Worm (Caenorhabditis elegans) whole organism, L4 larva: ENCODE data around the gene ZK757.1.
A peak's percentile ranks its signal among the peaks of the same experiment; 100 is the strongest.

Experiments
- T20F7.1 ChIP-seq: fragments of 200-800 bp; sonication (Bioruptor generic); optimal IDR thresholded peaks from 2 replicates; lab custom pipeline; 2018; ENCODE audit warnings: mild to moderate bottlenecking, missing genetic modification characterization, missing compliant biosample characterization
- Y105C5A.15 ChIP-seq: fragments of 200-800 bp; sonication (Bioruptor generic); IDR thresholded peaks from 2 replicates; pipeline ENCODE4 v1.3.6; 2022; ENCODE audit warnings: missing genetic modification characterization, missing compliant biosample characterization
- Y48G9A.11 ChIP-seq: fragments of 200-800 bp; sonication (Bioruptor generic); IDR thresholded peaks from 2 replicates; pipeline ENCODE4 v1.3.6; 2022; ENCODE audit warnings: missing genetic modification reagents, missing genetic modification characterization, missing compliant biosample characterization
- Y5F2A.4 ChIP-seq: fragments of 200-800 bp; sonication (Bioruptor generic); optimal IDR thresholded peaks from 2 replicates; lab custom pipeline; 2018; ENCODE audit warnings: mild to moderate bottlenecking, missing genetic modification characterization, missing compliant biosample characterization
- aha-1 ChIP-seq: fragments of 150-350 bp; peaks from one replicate; lab custom pipeline; 2014; ENCODE audit warnings: missing biosample characterization, missing genetic modification characterization
- aly-2 ChIP-seq: sonication (generic microtip); optimal IDR thresholded peaks from 2 replicates; lab custom pipeline; 2018; ENCODE audit warnings: missing biosample characterization, missing genetic modification characterization
- attf-4 ChIP-seq: sonication (generic microtip); optimal IDR thresholded peaks from 3 replicates; lab custom pipeline; 2017; ENCODE audit warnings: missing biosample characterization, missing genetic modification characterization
- ceh-44 ChIP-seq: fragments of 200-800 bp; sonication (Bioruptor generic); IDR thresholded peaks from 2 replicates; pipeline ENCODE4 v1.3.6; 2022; ENCODE audit warnings: missing genetic modification reagents, missing genetic modification characterization, missing compliant biosample characterization
- ceh-62 ChIP-seq: sonication (generic microtip); optimal IDR thresholded peaks from 2 replicates; lab custom pipeline; 2017; ENCODE audit warnings: missing biosample characterization, missing genetic modification characterization
- ceh-82 ChIP-seq: sonication (generic microtip); optimal IDR thresholded peaks from 2 replicates; lab custom pipeline; 2017; ENCODE audit warnings: missing biosample characterization, missing genetic modification characterization
- ces-1 ChIP-seq: fragments of 150-350 bp; sonication (generic microtip); optimal IDR thresholded peaks from 4 replicates; lab custom pipeline; 2014; ENCODE audit warnings: missing biosample characterization, missing genetic modification reagents, missing genetic modification characterization
- ctbp-1 ChIP-seq: fragments of 200-800 bp; sonication (Bioruptor generic); IDR thresholded peaks from 2 replicates; pipeline ENCODE4 v1.3.6; 2022; ENCODE audit warnings: missing genetic modification reagents, missing genetic modification characterization, missing compliant biosample characterization
- daf-16 ChIP-seq, 3 experiments: sonication (generic microtip); optimal IDR thresholded peaks; 2 replicates each; lab custom pipeline; 2016 to 2017; ENCODE audit warnings: missing genetic modification characterization in 3 of 3, missing genetic modification reagents in 3 of 3, mild to moderate bottlenecking in 2 of 3, missing compliant biosample characterization in 2 of 3, missing biosample characterization in 1 of 3, moderate library complexity in 1 of 3
- daf-19 ChIP-seq: fragments of 200-800 bp; sonication (Bioruptor generic); conservative IDR thresholded peaks from 2 replicates; pipeline ENCODE4 v1.3.6; 2022; ENCODE audit warnings: missing genetic modification characterization, missing compliant biosample characterization
- daf-8 ChIP-seq: fragments of 200-800 bp; sonication (Bioruptor generic); IDR thresholded peaks from 2 replicates; pipeline ENCODE4 v1.3.6; 2022; ENCODE audit warnings: missing genetic modification characterization, missing compliant biosample characterization
- dmd-6 ChIP-seq: fragments of 200-800 bp; sonication (Bioruptor generic); IDR thresholded peaks from 2 replicates; pipeline ENCODE4 v1.3.6; 2022; ENCODE audit warnings: missing genetic modification reagents, missing genetic modification characterization, missing compliant biosample characterization
- dmd-8 ChIP-seq: fragments of 200-800 bp; sonication (Bioruptor generic); IDR thresholded peaks from 2 replicates; pipeline ENCODE4 v1.3.6; 2022; ENCODE audit warnings: missing genetic modification characterization, missing compliant biosample characterization
- dve-1 ChIP-seq: sonication (generic microtip); optimal IDR thresholded peaks from 2 replicates; lab custom pipeline; 2017; ENCODE audit warnings: antibody characterized with exemption, mild to moderate bottlenecking, missing genetic modification characterization, missing compliant biosample characterization; ENCODE audit not compliant: insufficient read depth
- egl-27 ChIP-seq: sonication (generic microtip); optimal IDR thresholded peaks from 3 replicates; lab custom pipeline; 2017; ENCODE audit warnings: missing biosample characterization, missing genetic modification reagents, missing genetic modification characterization
- egl-43 ChIP-seq: fragments of 200-800 bp; sonication (Bioruptor generic); IDR thresholded peaks from 2 replicates; pipeline ENCODE4 v1.3.6; 2022; ENCODE audit warnings: missing genetic modification reagents, missing genetic modification characterization, missing compliant biosample characterization
- fos-1 ChIP-seq: fragments of 150-350 bp; optimal IDR thresholded peaks from 2 replicates; lab custom pipeline; 2014; ENCODE audit warnings: missing biosample characterization, missing genetic modification characterization
- hif-1 ChIP-seq, 2 experiments: sonication (generic microtip); optimal IDR thresholded peaks; 2 replicates each; lab custom pipeline; 2016 to 2017; ENCODE audit warnings: missing compliant biosample characterization in 2 of 2, missing genetic modification characterization in 2 of 2, missing genetic modification reagents in 2 of 2, missing genotype in 2 of 2, mild to moderate bottlenecking in 1 of 2
- hlh-11 ChIP-seq: fragments of 200-800 bp; sonication (Bioruptor generic); optimal IDR thresholded peaks from 2 replicates; lab custom pipeline; 2018; ENCODE audit warnings: mild to moderate bottlenecking, missing genetic modification characterization, missing compliant biosample characterization
- hlh-30 ChIP-seq: sonication (generic microtip); optimal IDR thresholded peaks from 2 replicates; lab custom pipeline; 2017; ENCODE audit warnings: antibody characterized with exemption, mild to moderate bottlenecking, missing genetic modification characterization, missing compliant biosample characterization; ENCODE audit not compliant: insufficient read depth
- hmg-1.1 ChIP-seq: fragments of 200-800 bp; sonication (Bioruptor generic); IDR thresholded peaks from 2 replicates; pipeline ENCODE4 v1.3.6; 2022; ENCODE audit warnings: missing genetic modification reagents, missing genetic modification characterization, missing compliant biosample characterization
- lin-15B ChIP-seq: fragments of 150-350 bp; sonication (generic microtip); optimal IDR thresholded peaks from 3 replicates; lab custom pipeline; 2014; ENCODE audit warnings: missing biosample characterization, missing genetic modification characterization
- lin-29 ChIP-seq: fragments of 200-800 bp; sonication (Bioruptor generic); IDR thresholded peaks from 2 replicates; pipeline ENCODE4 v1.3.6; 2022; ENCODE audit warnings: missing genetic modification reagents, missing genetic modification characterization, missing compliant biosample characterization
- lsy-2 ChIP-seq, 2 experiments: fragments of 150-350 bp in 1 of 2; sonication (generic microtip) in 1 of 2; optimal IDR thresholded peaks; 2 replicates each; lab custom pipeline; 2014 to 2017; ENCODE audit warnings: missing biosample characterization in 2 of 2, missing genetic modification characterization in 2 of 2
- mep-1 ChIP-seq: fragments of 150-350 bp; sonication (generic microtip); optimal IDR thresholded peaks from 3 replicates; lab custom pipeline; 2014; ENCODE audit warnings: missing biosample characterization, missing genetic modification characterization
- mes-2 ChIP-seq: sonication (generic microtip); optimal IDR thresholded peaks from 2 replicates; lab custom pipeline; 2016; ENCODE audit warnings: missing genotype, mild to moderate bottlenecking, missing genetic modification characterization, missing compliant biosample characterization; ENCODE audit not compliant: poor library complexity, severe bottlenecking
- nhr-10 ChIP-seq: fragments of 150-350 bp; optimal IDR thresholded peaks from 2 replicates; lab custom pipeline; 2014; ENCODE audit warnings: missing biosample characterization, missing genetic modification characterization
- nhr-111 ChIP-seq: fragments of 200-800 bp; sonication (Bioruptor generic); optimal IDR thresholded peaks from 2 replicates; lab custom pipeline; 2018; ENCODE audit warnings: mild to moderate bottlenecking, missing genetic modification characterization, missing compliant biosample characterization
- nhr-237 ChIP-seq: sonication (generic microtip); optimal IDR thresholded peaks from 2 replicates; lab custom pipeline; 2017; ENCODE audit warnings: missing biosample characterization, missing genetic modification characterization
- nhr-25 ChIP-seq: sonication (generic microtip); optimal IDR thresholded peaks from 2 replicates; lab custom pipeline; 2017; ENCODE audit warnings: missing genetic modification characterization, mild to moderate bottlenecking, missing compliant biosample characterization, antibody characterized with exemption, moderate library complexity, borderline replicate concordance; ENCODE audit not compliant: insufficient read depth
- nhr-28 ChIP-seq: fragments of 150-350 bp; optimal IDR thresholded peaks from 2 replicates; lab custom pipeline; 2014; ENCODE audit warnings: missing biosample characterization, missing genetic modification characterization
- nhr-77 ChIP-seq: fragments of 150-350 bp; optimal IDR thresholded peaks from 2 replicates; lab custom pipeline; 2014; ENCODE audit warnings: missing biosample characterization, missing genetic modification characterization
- pha-4 ChIP-seq, 2 experiments: fragments of 150-350 bp in 1 of 2; fragments of 200-800 bp in 1 of 2; sonication (Bioruptor generic) in 1 of 2; IDR thresholded peaks in 1 of 2; optimal IDR thresholded peaks in 1 of 2; 2 replicates each; pipeline versions ENCODE4 v1.3.6 to Lab custom; 2014 to 2022; ENCODE audit warnings: missing genetic modification characterization in 2 of 2, missing genetic modification reagents in 2 of 2, missing biosample characterization in 1 of 2, missing compliant biosample characterization in 1 of 2
- pqm-1 ChIP-seq: sonication (generic microtip); optimal IDR thresholded peaks from 2 replicates; lab custom pipeline; 2017; ENCODE audit warnings: missing biosample characterization, missing genetic modification characterization
- rbr-2 ChIP-seq: sonication (generic microtip); optimal IDR thresholded peaks from 2 replicates; lab custom pipeline; 2016; ENCODE audit warnings: missing genotype, missing genetic modification characterization, missing compliant biosample characterization
- unc-62 ChIP-seq, 3 experiments: fragments of 150-350 bp in 1 of 3; sonication (generic microtip); optimal IDR thresholded peaks in 2 of 3; peaks in 1 of 3; 1 replicate in 1 of 3; 2 replicates in 2 of 3; lab custom pipeline; 2014 to 2017; ENCODE audit warnings: missing biosample characterization in 3 of 3, missing genetic modification characterization in 3 of 3, missing genetic modification reagents in 3 of 3, missing genotype in 1 of 3

ZK757.1 gene

ce11 chrIII:9910608-9911479 lies 39.9 kb upstream of the ZK757.1 start, which contains the start of the genes cyld-1 and F40F12.9:
Gene cyld-1 (minus strand): TSS chrIII:9910658.
Gene F40F12.9 (plus strand): TSS chrIII:9911328.
- TF ChIP-seq nhr-237 (tag; lab: Kevin White, UChicago) = no peak
- no peak for TF ChIP-seq rbr-2
- peak; percentile 1 for TF ChIP-seq dve-1 (tag; lab: Kevin White, UChicago)
- no peak for TF ChIP-seq daf-16 (GFP tag; optimal IDR thresholded peaks at IDR 0.05; lab: Kevin White, UChicago)
- TF ChIP-seq daf-16 (tag; optimal IDR thresholded peaks at IDR 0.05; lab: Kevin White, UChicago) = peak; percentile 51
- TF ChIP-seq egl-43 (GFP tag; lab: Robert Waterston, UW) = no peak
- peak; percentile 54 for TF ChIP-seq pqm-1 (tag; lab: Kevin White, UChicago)
- TF ChIP-seq hlh-11 (tag; lab: Kevin White, UChicago) = peak; percentile 9
- no peak for TF ChIP-seq mes-2 (tag; lab: Kevin White, UChicago)
- TF ChIP-seq pha-4 (GFP tag; IDR thresholded peaks at IDR 0.05; lab: Robert Waterston, UW) = no peak
- peak; percentile 62 for TF ChIP-seq pha-4 (tag; optimal IDR thresholded peaks at IDR 0.05; lab: Kevin White, UChicago)
- no peak for TF ChIP-seq nhr-111 (GFP tag; lab: Kevin White, UChicago)
- TF ChIP-seq daf-19 (GFP tag; lab: Robert Waterston, UW) = no peak
- no peak for TF ChIP-seq ceh-44 (GFP tag; lab: Robert Waterston, UW)
- peak; percentile 48; the same call in 1 of the 2 replicates for TF ChIP-seq dmd-6 (GFP tag; lab: Robert Waterston, UW)
- TF ChIP-seq nhr-77 (tag; lab: Kevin White, UChicago) = peak; percentile 15

- peak; percentile 2 for TF ChIP-seq dve-1 (tag; lab: Kevin White, UChicago)
- peak; percentile 7 for TF ChIP-seq hlh-30 (tag; lab: Kevin White, UChicago)
- TF ChIP-seq lin-15B (tag; lab: Kevin White, UChicago) = no peak
- TF ChIP-seq nhr-77 (tag; lab: Kevin White, UChicago) = no peak
- no peak for TF ChIP-seq daf-8 (GFP tag; lab: Robert Waterston, UW)
- TF ChIP-seq, all 104 proteins: peak for 2
These were observed 37.8 kb upstream of the ZK757.1 start for ce11 chrIII:9908769-9909168.

DNA sequence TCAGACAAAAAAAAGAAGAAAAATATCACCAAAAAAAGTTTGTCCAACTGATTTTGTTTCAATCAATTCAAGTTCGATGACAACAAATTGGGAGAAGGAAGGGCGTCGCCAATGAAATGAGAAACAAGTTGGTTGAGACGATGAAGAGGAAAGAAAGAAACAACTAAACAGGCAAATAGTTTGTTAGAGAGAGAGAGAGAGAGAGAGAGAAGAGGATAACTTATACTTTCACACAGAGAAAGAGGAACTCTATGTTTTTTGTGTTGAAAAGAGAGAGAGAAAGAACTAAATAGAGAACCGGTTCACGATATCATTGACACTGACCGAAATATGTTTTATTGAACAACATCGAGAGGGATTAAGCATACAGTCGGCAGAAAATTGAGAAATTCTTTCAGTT lies 36.6 kb upstream of the ZK757.1 start:
- TF ChIP-seq nhr-28 (tag; lab: Kevin White, UChicago) = peak; percentile 37
- peak; percentile 22 for TF ChIP-seq mes-2 (tag; lab: Kevin White, UChicago)
- TF ChIP-seq unc-62 (GFP tag; optimal IDR thresholded peaks at IDR 0.05 in 1 of 2; lab: Kevin White, UChicago) = peak in 1 of 2 experiments; percentile 23
- no peak for TF ChIP-seq unc-62 (tag; optimal IDR thresholded peaks at IDR 0.05; lab: Kevin White, UChicago)
- no peak for TF ChIP-seq ceh-82 (tag; lab: Kevin White, UChicago)

DNA sequence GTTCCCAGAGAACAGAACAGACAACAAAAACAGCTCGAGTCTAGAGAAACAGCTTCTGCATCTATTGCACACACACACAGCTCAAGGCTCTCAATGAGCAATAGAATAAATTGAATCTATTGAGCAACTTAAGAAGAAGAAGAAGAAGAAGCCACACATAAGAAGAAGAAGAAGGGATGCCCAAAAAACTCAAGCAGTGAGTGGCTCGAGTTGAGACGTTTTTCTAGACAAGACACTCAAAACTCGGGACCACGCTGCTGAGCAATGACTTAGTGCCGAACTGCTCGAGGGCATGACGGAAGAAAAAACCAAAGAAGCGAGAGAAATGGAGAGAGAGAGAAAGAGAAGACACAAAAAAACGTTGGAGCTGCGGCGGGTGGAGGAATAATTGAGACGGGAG lies 34.4 kb upstream of the ZK757.1 start:
- peak; percentile 73 for TF ChIP-seq ces-1 (GFP tag; lab: Kevin White, UChicago)
- TF ChIP-seq nhr-10 (tag; lab: Kevin White, UChicago) = no peak
- 0 out of 2 replicates have a peak, but pooled peaks have one; percentile 21 for TF ChIP-seq dmd-6 (GFP tag; lab: Robert Waterston, UW)
- no peak for TF ChIP-seq Y48G9A.11 (GFP tag; lab: Robert Waterston, UW)
- TF ChIP-seq aly-2 (tag; lab: Kevin White, UChicago) = no peak
- TF ChIP-seq dmd-8 (GFP tag; lab: Robert Waterston, UW) = no peak
- 0 out of 2 replicates have a peak, but pooled peaks have one; percentile 51 for TF ChIP-seq hmg-1.1
- peak in 1 of 2 experiments; percentile 11 for TF ChIP-seq hif-1 (tag; optimal IDR thresholded peaks at IDR 0.05; lab: Kevin White, UChicago)
- no peak for TF ChIP-seq ceh-62
- no peak for TF ChIP-seq egl-27 (tag; lab: Kevin White, UChicago)
- TF ChIP-seq Y105C5A.15 (GFP tag; lab: Robert Waterston, UW) = no peak
- 0 out of 2 replicates have a peak, but pooled peaks have one; percentile 44 for TF ChIP-seq ctbp-1 (GFP tag; lab: Robert Waterston, UW)
- peak; percentile 19 for TF ChIP-seq hlh-11 (tag; lab: Kevin White, UChicago)
- no peak for TF ChIP-seq lin-29 (GFP tag; lab: Robert Waterston, UW)
- no peak for TF ChIP-seq T20F7.1 (GFP tag; lab: Kevin White, UChicago)
- TF ChIP-seq fos-1 (tag; lab: Kevin White, UChicago) = no peak
- TF ChIP-seq Y5F2A.4 = no peak
- no peak for TF ChIP-seq attf-4 (tag; lab: Kevin White, UChicago)
- peak; percentile 90 for TF ChIP-seq aha-1 (tag; lab: Kevin White, UChicago)
- TF ChIP-seq daf-19 (GFP tag; lab: Robert Waterston, UW) = no peak
- no peak for TF ChIP-seq nhr-25
- peak; percentile 47 for TF ChIP-seq rbr-2
- TF ChIP-seq mep-1 (tag; lab: Kevin White, UChicago) = peak; percentile 45
- peak in 1 of 2 experiments; percentile 1 for TF ChIP-seq lsy-2 (tag; optimal IDR thresholded peaks at IDR 0.05; lab: Kevin White, UChicago)
